Worm (Caenorhabditis elegans) whole organism, L4/young adult: ENCODE data around the gene gcy-20.

Experiments used
- W03F9.2 ChIP-seq: fragments of 150-350 bp; optimal IDR thresholded peaks from 2 replicates; lab custom pipeline; 2014; ENCODE audit warnings: missing biosample characterization, missing genetic modification characterization
- dao-5 ChIP-seq: sonication (generic microtip); optimal IDR thresholded peaks from 2 replicates; lab custom pipeline; 2016; ENCODE audit warnings: missing genotype, missing genetic modification characterization, moderate library complexity, missing compliant biosample characterization
- him-1 ChIP-seq: sonication (generic microtip); optimal IDR thresholded peaks from 2 replicates; lab custom pipeline; 2016; ENCODE audit warnings: missing genotype, missing genetic modification reagents, missing genetic modification characterization, missing compliant biosample characterization

The gcy-20 gene

DNA sequence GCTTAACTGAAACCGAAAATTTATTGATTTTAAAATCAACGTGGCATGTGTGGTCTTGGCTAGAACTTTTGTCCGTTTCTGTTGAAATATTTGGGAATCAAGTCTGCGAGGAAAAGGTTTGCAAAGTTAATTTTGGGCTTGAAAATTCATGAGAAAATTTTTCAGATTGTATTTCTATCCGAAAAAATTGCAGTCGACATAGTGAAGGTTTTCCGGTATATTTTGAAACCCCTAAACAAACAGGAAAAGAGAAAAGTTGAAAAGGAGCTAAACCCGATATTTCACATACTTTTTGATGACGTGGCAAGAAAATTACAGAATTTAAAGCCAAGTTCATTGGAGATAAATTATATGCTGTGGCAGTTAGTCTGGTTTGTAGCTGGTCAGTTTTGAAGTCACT lies 6.1 kb upstream of the gcy-20 start, which contains the start of gene nhr-127:
nhr-127 (plus strand) TSS at position 301 of the 400 bp plus-strand sequence.
- TF ChIP-seq him-1 (tag; lab: Kevin White, UChicago) (no peak), W03F9.2 (tag; lab: Kevin White, UChicago) (no peak), dao-5 (tag; lab: Kevin White, UChicago) (no peak)

DNA sequence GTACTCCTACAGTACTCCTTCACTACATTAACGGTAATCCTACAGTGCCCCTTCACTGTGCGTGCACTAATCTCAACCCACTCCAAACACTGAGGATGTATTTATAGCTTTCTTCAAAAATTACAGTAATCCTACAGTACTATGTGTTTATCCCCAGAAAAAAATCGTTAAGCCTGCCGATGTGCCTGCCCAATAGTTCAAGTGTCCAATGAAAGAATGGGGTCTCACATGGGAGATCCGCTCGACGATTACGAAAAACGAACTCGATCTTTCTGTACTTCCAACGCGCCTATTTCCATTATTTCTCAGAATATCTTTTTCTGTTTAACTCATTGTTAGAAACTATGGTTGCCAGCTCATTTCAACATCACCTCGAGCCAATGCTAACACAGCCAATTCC lies 4.6 kb upstream of the gcy-20 start, which contains the start of gene nhr-218:
nhr-218 (plus strand) TSS at position 301 of the 400 bp plus-strand sequence.
- TF ChIP-seq W03F9.2 (tag; lab: Kevin White, UChicago) (no peak), dao-5 (tag; lab: Kevin White, UChicago) (no peak), him-1 (tag; lab: Kevin White, UChicago) (no peak)

DNA sequence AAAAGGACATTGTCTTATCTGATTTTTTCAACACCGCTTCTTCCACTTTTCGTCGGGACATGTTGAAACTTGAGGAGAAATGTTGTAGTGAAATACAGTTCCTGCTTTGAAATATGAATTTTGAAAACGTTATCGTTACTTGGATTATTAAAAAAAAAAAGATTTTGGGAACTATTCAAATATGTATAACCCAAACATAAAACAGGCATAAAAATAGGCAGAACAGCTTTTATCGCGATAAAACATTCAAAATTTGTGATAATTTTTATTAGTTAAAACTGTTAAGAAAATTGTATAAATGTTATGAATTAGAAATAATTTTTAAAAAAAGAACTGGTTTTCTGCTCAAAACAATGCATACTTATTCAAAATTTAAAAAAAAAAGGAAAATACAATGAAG lies 2.8 kb upstream of the gcy-20 start, which contains the start of gene bgnt-1.3:
bgnt-1.3 (minus strand) TSS at position 101 of the 400 bp plus-strand sequence.
- no peak for TF ChIP-seq him-1 (tag; lab: Kevin White, UChicago)
- TF ChIP-seq dao-5 (tag; lab: Kevin White, UChicago), result no peak
- TF ChIP-seq W03F9.2 (tag; lab: Kevin White, UChicago), result no peak

DNA sequence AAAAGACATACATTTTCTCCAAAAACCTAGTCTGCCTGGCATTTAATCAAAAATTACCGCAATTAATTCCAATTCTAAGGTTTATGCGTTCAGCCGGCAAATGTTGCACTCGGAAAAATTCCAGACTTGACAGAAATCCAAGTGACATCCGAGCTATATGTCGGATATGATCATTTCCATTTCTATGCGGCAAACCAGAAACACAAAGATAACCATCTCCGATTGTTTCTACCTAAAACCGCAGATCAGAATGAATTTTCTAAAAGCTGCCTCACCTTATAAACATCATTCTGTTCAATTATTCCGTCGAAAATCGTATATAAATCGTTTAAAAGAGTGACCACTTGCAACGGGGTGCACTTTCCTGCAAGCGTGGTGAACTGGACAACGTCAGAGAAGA lies 4.5 kb downstream of the gcy-20 start:
- TF ChIP-seq him-1 (tag; lab: Kevin White, UChicago) (no peak), W03F9.2 (tag; lab: Kevin White, UChicago) (no peak), dao-5 (tag; lab: Kevin White, UChicago) (no peak)

DNA sequence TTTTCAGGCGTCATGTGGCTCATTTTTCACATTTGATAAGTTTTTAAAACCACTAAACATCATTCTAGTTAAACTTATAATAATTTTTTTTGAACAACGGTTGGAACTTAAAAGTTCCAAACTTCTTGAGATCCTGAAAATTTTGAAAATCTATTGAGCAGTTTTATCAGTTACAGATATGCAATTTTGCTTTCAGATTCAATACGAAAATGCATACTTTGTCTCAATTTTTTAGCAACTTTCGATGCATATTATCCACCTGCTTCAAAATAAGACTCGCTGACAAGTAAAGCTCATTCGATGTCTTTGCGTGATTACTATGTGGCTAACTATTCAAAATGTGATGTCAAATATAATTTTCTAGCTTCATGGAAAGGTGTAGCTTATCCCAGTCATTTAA lies 7.0 kb downstream of the gcy-20 start, which contains the start of gene srh-95:
srh-95 (plus strand) TSS at position 301 of the 400 bp plus-strand sequence.
- TF ChIP-seq dao-5 (tag; lab: Kevin White, UChicago), result no peak
- TF ChIP-seq W03F9.2 (tag; lab: Kevin White, UChicago), result no peak
- no peak for TF ChIP-seq him-1 (tag; lab: Kevin White, UChicago)

DNA sequence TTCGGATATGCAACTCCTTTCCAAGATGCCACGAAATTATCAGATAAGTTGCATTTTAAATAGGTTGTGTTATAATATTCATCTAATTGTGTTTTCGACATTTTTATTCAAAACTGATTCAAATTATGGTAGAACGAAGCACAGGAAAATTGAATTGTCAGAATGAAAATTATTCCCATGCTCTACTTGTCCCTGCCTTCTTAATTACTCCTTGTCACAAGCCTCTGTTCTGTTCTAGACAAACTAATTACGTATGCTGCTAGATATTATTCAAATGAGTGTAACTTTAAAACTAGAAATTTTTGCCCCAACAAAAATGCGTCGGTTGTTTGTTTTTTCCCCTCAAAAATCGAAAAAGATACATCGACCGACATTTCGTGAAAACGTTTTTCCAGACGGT lies 9.5 kb downstream of the gcy-20 start, which contains the start of gene srh-104:
srh-104 (minus strand) TSS at position 101 of the 400 bp plus-strand sequence.
- TF ChIP-seq him-1 (tag; lab: Kevin White, UChicago) (no peak), W03F9.2 (tag; lab: Kevin White, UChicago) (no peak), dao-5 (tag; lab: Kevin White, UChicago) (no peak)

DNA sequence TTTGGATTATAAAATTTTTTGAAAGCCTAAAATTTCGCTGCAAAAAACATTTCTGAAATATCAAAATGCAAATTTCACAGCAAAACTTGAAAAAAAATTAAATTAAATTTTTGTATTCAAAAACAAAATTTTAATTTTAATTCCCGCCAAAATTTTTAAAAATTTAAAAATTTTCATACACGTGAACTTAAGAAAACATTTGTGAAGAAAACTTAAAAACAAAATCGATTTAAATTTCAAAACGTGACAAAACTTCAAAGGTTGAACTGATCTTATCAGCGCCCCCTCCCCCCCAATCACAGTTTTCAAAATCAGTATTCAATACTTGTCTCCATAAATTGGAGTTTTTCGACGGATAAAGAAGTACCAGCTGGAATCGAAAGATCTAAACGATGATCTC lies 16.4 kb downstream of the gcy-20 start, which contains the start of gene F21H7.5:
F21H7.5 (plus strand) TSS at position 301 of the 400 bp plus-strand sequence.
- TF ChIP-seq W03F9.2 (tag; lab: Kevin White, UChicago) (no peak), dao-5 (tag; lab: Kevin White, UChicago) (no peak), him-1 (tag; lab: Kevin White, UChicago) (no peak)

DNA sequence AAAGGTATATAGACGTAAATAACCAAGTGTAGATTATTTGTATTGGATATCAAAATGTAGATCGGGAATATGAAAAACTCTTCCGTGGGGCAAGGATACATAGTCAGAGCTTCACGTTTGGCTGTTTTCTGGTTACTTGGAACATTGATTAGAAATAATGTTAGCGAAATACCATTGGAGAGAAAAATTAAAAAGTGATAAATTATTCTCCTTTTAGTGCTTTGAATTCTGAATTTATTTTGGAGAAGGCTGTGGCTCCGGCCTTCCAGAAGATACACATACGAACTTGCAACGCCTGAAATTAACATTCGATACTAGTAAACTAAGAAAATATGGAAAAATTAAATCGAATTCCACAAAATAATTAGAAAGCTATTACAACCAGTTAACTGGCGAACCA lies 17.9 kb downstream of the gcy-20 start, which contains the start of gene srh-98:
srh-98 (minus strand) TSS at position 101 of the 400 bp plus-strand sequence.
- TF ChIP-seq dao-5 (tag; lab: Kevin White, UChicago), result no peak
- no peak for TF ChIP-seq W03F9.2 (tag; lab: Kevin White, UChicago)
- TF ChIP-seq him-1 (tag; lab: Kevin White, UChicago), result no peak

DNA sequence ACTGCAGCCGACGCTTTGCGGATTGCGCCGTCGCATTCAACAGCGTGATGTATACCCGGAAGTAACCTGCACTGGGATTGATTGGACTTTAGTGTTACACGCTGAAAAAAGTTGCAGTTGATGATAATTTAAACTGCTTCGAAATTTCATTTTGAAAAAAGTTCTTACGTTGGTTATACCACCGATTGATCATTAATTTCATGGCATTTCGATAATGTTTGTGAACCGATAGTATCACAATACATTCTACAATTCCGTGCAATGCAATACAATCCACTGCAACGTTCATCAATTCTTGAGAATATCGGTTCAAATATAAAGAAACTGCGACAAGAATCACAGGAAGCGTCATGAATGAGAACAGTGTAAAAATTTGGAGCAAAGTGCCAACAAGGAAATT lies 18.5 kb downstream of the gcy-20 start, which contains the start of gene F21H7.3:
F21H7.3 (minus strand) TSS at position 101 of the 400 bp plus-strand sequence.
- no peak for TF ChIP-seq W03F9.2 (tag; lab: Kevin White, UChicago)
- TF ChIP-seq him-1 (tag; lab: Kevin White, UChicago), result no peak
- TF ChIP-seq dao-5 (tag; lab: Kevin White, UChicago), result no peak

DNA sequence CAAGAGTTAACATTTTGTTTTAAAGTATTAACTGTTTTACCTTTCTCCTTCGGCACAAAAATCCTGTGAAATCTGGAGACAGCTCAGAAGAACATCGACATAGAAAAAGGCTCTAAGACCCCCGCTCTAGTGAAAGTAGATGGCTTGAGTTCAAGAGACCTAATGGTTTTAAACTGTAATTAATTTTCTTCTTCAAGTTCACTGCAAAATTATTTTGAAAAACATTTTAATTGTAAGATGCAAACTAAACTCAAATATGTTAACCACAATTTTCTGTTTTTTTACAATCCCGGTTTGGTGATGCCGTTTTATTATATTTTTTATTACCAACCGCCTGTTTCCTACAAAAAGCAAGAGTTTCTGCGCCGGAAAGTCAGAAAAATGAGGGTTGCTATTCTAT lies 20.0 kb downstream of the gcy-20 start, which contains the start of gene clec-233:
clec-233 (plus strand) TSS at position 301 of the 400 bp plus-strand sequence.
- TF ChIP-seq W03F9.2 (tag; lab: Kevin White, UChicago) (no peak), dao-5 (tag; lab: Kevin White, UChicago) (no peak), him-1 (tag; lab: Kevin White, UChicago) (no peak)

DNA sequence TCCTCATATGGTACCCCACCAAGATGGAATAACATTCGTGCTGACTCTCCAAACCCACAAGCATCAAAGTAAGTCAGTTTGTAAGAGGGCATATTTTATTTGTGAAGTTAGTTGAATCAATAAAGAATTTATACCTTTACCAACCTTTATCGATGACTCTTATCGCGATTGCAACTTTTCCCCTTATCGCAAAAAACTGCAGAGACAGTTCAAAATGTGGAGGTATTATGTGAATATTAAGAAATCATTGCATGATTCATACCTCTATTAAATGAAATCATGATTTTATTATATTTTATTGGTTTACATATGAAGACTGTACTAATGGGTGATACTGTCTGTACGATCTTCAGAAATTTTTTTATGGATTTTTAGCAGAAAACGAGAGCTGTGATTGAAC lies 21.4 kb downstream of the gcy-20 start, which contains the start of gene gst-22:
gst-22 (minus strand) TSS at position 103 of the 400 bp plus-strand sequence.
- no peak for TF ChIP-seq dao-5 (tag; lab: Kevin White, UChicago)
- no peak for TF ChIP-seq him-1 (tag; lab: Kevin White, UChicago)
- no peak for TF ChIP-seq W03F9.2 (tag; lab: Kevin White, UChicago)

DNA sequence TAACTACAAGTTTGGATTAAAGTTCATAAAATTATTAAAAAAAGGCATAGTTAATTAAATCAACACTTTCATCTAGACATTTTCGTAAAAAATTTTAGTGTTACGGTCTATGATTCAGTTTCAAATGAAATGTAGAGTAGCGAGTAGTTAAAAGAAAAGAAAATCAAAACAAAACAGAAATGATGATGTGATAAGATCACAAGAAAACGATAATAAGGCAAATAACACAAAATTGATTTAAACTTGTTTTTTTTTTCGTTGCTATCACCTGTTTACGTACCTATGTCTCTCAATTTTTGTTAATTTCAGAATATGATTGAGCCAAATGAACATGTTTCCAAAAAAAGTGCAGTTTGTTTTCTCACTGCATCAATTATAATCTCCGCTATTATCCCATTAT lies 23.7 kb downstream of the gcy-20 start, which contains the start of the genes F21H7.2 and F21H7.12:
F21H7.2 (minus strand) TSS at position 101 of the 400 bp plus-strand sequence.
F21H7.12 (plus strand) TSS at position 270 of the 400 bp plus-strand sequence.
- TF ChIP-seq him-1 (tag; lab: Kevin White, UChicago) (no peak), W03F9.2 (tag; lab: Kevin White, UChicago) (no peak), dao-5 (tag; lab: Kevin White, UChicago) (no peak)

DNA sequence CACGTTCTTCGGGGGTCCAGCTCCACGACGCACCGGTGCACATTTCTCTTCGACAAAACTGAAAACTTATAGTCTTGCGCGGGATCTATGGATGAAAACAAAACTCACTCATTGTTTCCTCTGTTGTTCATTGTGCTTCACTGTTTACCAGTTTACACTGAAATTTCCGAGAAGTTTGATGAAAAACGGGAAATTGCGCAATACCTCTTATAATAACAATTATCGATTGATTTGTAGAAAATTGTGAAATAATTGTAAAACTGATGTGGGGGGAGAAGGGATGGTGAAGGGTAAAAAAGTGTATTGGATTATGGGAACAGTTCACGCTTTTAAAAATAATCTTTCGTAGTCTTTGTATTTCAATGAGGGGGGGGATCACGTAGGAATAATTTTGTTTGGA lies 24.1 kb downstream of the gcy-20 start:
- TF ChIP-seq him-1 (tag; lab: Kevin White, UChicago) (no peak), dao-5 (tag; lab: Kevin White, UChicago) (no peak), W03F9.2 (tag; lab: Kevin White, UChicago) (no peak)
